Worm (Caenorhabditis elegans): ENCODE measurements around the gene ZK632.4.

ce11 chrIII:9783133-9783590 is 24.1 kb downstream of the ZK632.4 start:
- TF ChIP-seq F10E7.11 (tag; optimal IDR thresholded peaks at IDR 0.05) (peak; percentile 62), pbrm-1 (GFP tag; IDR thresholded peaks at IDR 0.05) (0 out of 2 replicates have a peak, but pooled peaks have one; percentile 15), lin-35 (GFP tag; optimal IDR thresholded peaks at IDR 0.05) (peak in 1 of 3 experiments; percentile 57), cebp-2 (GFP tag; IDR thresholded peaks at IDR 0.05) (0 out of 2 replicates have a peak, but pooled peaks have one; percentile 36), snpc-1.1 (tag; optimal IDR thresholded peaks at IDR 0.05; ENCODE audit: insufficient read depth) (no peak), madf-8 (GFP tag; conservative IDR thresholded peaks at IDR 0.05) (no peak), unc-62 (GFP tag; optimal IDR thresholded peaks at IDR 0.05) (no peak), dpl-1 (GFP tag; optimal IDR thresholded peaks at IDR 0.05) (no peak), bed-2 (GFP tag; IDR thresholded peaks at IDR 0.05) (no peak)

All from whole organism, young adult.